Worm (Caenorhabditis elegans): ENCODE measurements around the gene trp-1.

- TF ChIP-seq nhr-76 (tag; optimal IDR thresholded peaks at IDR 0.05) (no peak), snpc-4 (tag; optimal IDR thresholded peaks at IDR 0.05) (no peak), elt-3 (tag; optimal IDR thresholded peaks at IDR 0.05) (no peak), mep-1 (tag; optimal IDR thresholded peaks at IDR 0.05) (no peak), nhr-237 (tag; optimal IDR thresholded peaks at IDR 0.05) (no peak), lsy-2 (tag; optimal IDR thresholded peaks at IDR 0.05) (no peak), unc-62 (GFP tag; optimal IDR thresholded peaks at IDR 0.05) (no peak), nhr-12 (tag; optimal IDR thresholded peaks at IDR 0.05) (no peak), blmp-1 (tag; optimal IDR thresholded peaks at IDR 0.05) (no peak), hlh-1 (tag; optimal IDR thresholded peaks at IDR 0.05) (no peak), nhr-28 (tag; optimal IDR thresholded peaks at IDR 0.05) (no peak)
These were observed 15.9 kb upstream of the trp-1 start for ce11 chrIII:8518990-8519389.

All from whole organism, mixed stage, embryonic.